Worm (Caenorhabditis elegans) whole organism, L1 larva: ENCODE results near the gene H10E21.5.
A peak's percentile ranks its signal among the peaks of the same experiment; 100 is the strongest.

Source experiments
- C16A3.4 ChIP-seq: fragments of 150-350 bp; optimal IDR thresholded peaks from 2 replicates; lab custom pipeline; 2014; ENCODE audit warnings: missing biosample characterization, missing genetic modification characterization
- C34B4.2 ChIP-seq: sonication (generic microtip); optimal IDR thresholded peaks from 2 replicates; lab custom pipeline; 2017; ENCODE audit warnings: mild to moderate bottlenecking, missing genetic modification characterization, missing compliant biosample characterization
- F16B12.6 ChIP-seq: fragments of 150-350 bp; optimal IDR thresholded peaks from 2 replicates; lab custom pipeline; 2014; ENCODE audit warnings: missing biosample characterization, missing genetic modification characterization
- Y116A8C.19 ChIP-seq: sonication (generic microtip); optimal IDR thresholded peaks from 2 replicates; lab custom pipeline; 2016; ENCODE audit warnings: missing compliant biosample characterization, missing genetic modification characterization, borderline replicate concordance
- alr-1 ChIP-seq: fragments of 200-800 bp; sonication (Bioruptor generic); optimal IDR thresholded peaks from 2 replicates; lab custom pipeline; 2018; ENCODE audit warnings: borderline replicate concordance, mild to moderate bottlenecking, missing genetic modification characterization, missing compliant biosample characterization
- aly-2 ChIP-seq: fragments of 150-350 bp; optimal IDR thresholded peaks from 2 replicates; lab custom pipeline; 2014; ENCODE audit warnings: missing biosample characterization, missing genetic modification characterization
- blmp-1 ChIP-seq: fragments of 150-350 bp; optimal IDR thresholded peaks from 2 replicates; lab custom pipeline; 2014; ENCODE audit warnings: missing biosample characterization, missing genetic modification characterization
- ceh-88 ChIP-seq: fragments of 200-800 bp; sonication (Bioruptor generic); IDR thresholded peaks from 2 replicates; pipeline ENCODE4 v1.3.6; 2022; ENCODE audit warnings: missing genetic modification characterization, missing compliant biosample characterization
- ces-1 ChIP-seq: fragments of 150-350 bp; optimal IDR thresholded peaks from 2 replicates; lab custom pipeline; 2014; ENCODE audit warnings: missing biosample characterization, missing genetic modification reagents, missing genetic modification characterization
- dpl-1 ChIP-seq, 3 experiments: fragments of 150-350 bp in 2 of 3; sonication (generic microtip) in 1 of 3; optimal IDR thresholded peaks; 2 replicates each; lab custom pipeline; 2014 to 2017; ENCODE audit warnings: missing biosample characterization in 3 of 3, missing genetic modification characterization in 3 of 3, missing genetic modification reagents in 3 of 3
- dsc-1 ChIP-seq: sonication (generic microtip); optimal IDR thresholded peaks from 2 replicates; lab custom pipeline; 2016; ENCODE audit warnings: mild to moderate bottlenecking, missing genetic modification characterization, missing compliant biosample characterization
- efl-1 ChIP-seq, 4 experiments: fragments of 150-350 bp; optimal IDR thresholded peaks in 3 of 4; peaks in 1 of 4; 1 replicate in 1 of 4; 2 replicates in 3 of 4; lab custom pipeline; 2014; ENCODE audit warnings: missing biosample characterization in 2 of 4, missing genetic modification characterization in 2 of 4, missing genetic modification reagents in 2 of 4
- efl-3 ChIP-seq: fragments of 200-800 bp; sonication (Bioruptor generic); optimal IDR thresholded peaks from 2 replicates; lab custom pipeline; 2018; ENCODE audit warnings: mild to moderate bottlenecking, missing genetic modification characterization, missing compliant biosample characterization
- egl-13 ChIP-seq: sonication (generic microtip); optimal IDR thresholded peaks from 2 replicates; lab custom pipeline; 2016; ENCODE audit warnings: missing genotype, missing genetic modification reagents, missing genetic modification characterization, missing compliant biosample characterization
- egl-27 ChIP-seq, 2 experiments: fragments of 150-350 bp in 1 of 2; sonication (generic microtip); optimal IDR thresholded peaks; 3 replicates each; lab custom pipeline; 2017 to 2018; ENCODE audit warnings: missing biosample characterization in 2 of 2, missing genetic modification characterization in 2 of 2, missing genetic modification reagents in 2 of 2
- elt-2 ChIP-seq: sonication (generic microtip); optimal IDR thresholded peaks from 2 replicates; lab custom pipeline; 2016; ENCODE audit warnings: missing genetic modification characterization, mild to moderate bottlenecking, inconsistent platforms, missing compliant biosample characterization, missing genetic modification reagents
- elt-3 ChIP-seq, 6 experiments: fragments of 150-350 bp in 1 of 6; sonication (generic microtip); optimal IDR thresholded peaks; 2 replicates each; lab custom pipeline; 2017 to 2018; ENCODE audit warnings: missing biosample characterization in 6 of 6, missing genetic modification characterization in 6 of 6, inconsistent platforms in 1 of 6
- ets-5 ChIP-seq: fragments of 200-800 bp; sonication (Bioruptor generic); IDR thresholded peaks from 2 replicates; pipeline ENCODE4 v1.3.6; 2022; ENCODE audit warnings: missing genetic modification characterization, missing compliant biosample characterization
- fkh-10 ChIP-seq: sonication (generic microtip); optimal IDR thresholded peaks from 2 replicates; lab custom pipeline; 2017; ENCODE audit warnings: missing biosample characterization, missing genetic modification reagents, missing genetic modification characterization
- fkh-4 ChIP-seq: sonication (generic microtip); optimal IDR thresholded peaks from 2 replicates; lab custom pipeline; 2016; ENCODE audit warnings: missing compliant biosample characterization, missing genetic modification characterization, borderline replicate concordance
- fkh-8 ChIP-seq: sonication (generic microtip); optimal IDR thresholded peaks from 2 replicates; lab custom pipeline; 2016; ENCODE audit warnings: mild to moderate bottlenecking, missing genetic modification characterization, missing compliant biosample characterization
- fos-1 ChIP-seq: fragments of 150-350 bp; optimal IDR thresholded peaks from 2 replicates; lab custom pipeline; 2014; ENCODE audit warnings: missing biosample characterization, missing genetic modification characterization
- hpl-2 ChIP-seq: fragments of 150-350 bp; optimal IDR thresholded peaks from 2 replicates; lab custom pipeline; 2014; ENCODE audit warnings: missing biosample characterization, missing genetic modification reagents, missing genetic modification characterization
- irx-1 ChIP-seq: sonication (generic microtip); optimal IDR thresholded peaks from 2 replicates; lab custom pipeline; 2016; ENCODE audit warnings: missing genetic modification characterization, missing compliant biosample characterization
- lin-14 ChIP-seq: fragments of 200-800 bp; sonication (Bioruptor generic); optimal IDR thresholded peaks from 2 replicates; lab custom pipeline; 2018; ENCODE audit warnings: mild to moderate bottlenecking, missing genetic modification characterization, moderate library complexity, missing compliant biosample characterization
- lsy-2 ChIP-seq, 2 experiments: fragments of 150-350 bp; optimal IDR thresholded peaks; 2 replicates each; lab custom pipeline; 2014; ENCODE audit warnings: missing biosample characterization in 2 of 2, missing genetic modification characterization in 2 of 2
- mdl-1 ChIP-seq, 2 experiments: fragments of 150-350 bp; optimal IDR thresholded peaks; 2 replicates each; lab custom pipeline; 2014 to 2017; ENCODE audit warnings: missing biosample characterization in 2 of 2, missing genetic modification characterization in 2 of 2, inconsistent platforms in 1 of 2
- mef-2 ChIP-seq: fragments of 150-350 bp; optimal IDR thresholded peaks from 2 replicates; lab custom pipeline; 2014; ENCODE audit warnings: missing biosample characterization, missing genetic modification characterization
- mep-1 ChIP-seq: fragments of 150-350 bp; optimal IDR thresholded peaks from 2 replicates; lab custom pipeline; 2014; ENCODE audit warnings: missing biosample characterization, missing genetic modification characterization
- nhr-11 ChIP-seq: fragments of 150-350 bp; optimal IDR thresholded peaks from 2 replicates; lab custom pipeline; 2014; ENCODE audit warnings: missing biosample characterization, missing genetic modification characterization
- nhr-47 ChIP-seq: sonication (generic microtip); optimal IDR thresholded peaks from 2 replicates; lab custom pipeline; 2016; ENCODE audit warnings: mild to moderate bottlenecking, missing genetic modification characterization, moderate library complexity, missing compliant biosample characterization
- nhr-71 ChIP-seq: sonication (generic microtip); optimal IDR thresholded peaks from 2 replicates; lab custom pipeline; 2016; ENCODE audit warnings: mild to moderate bottlenecking, missing genetic modification characterization, moderate library complexity, missing compliant biosample characterization
- nhr-76 ChIP-seq: sonication (generic microtip); optimal IDR thresholded peaks from 2 replicates; lab custom pipeline; 2017; ENCODE audit warnings: missing biosample characterization, missing genetic modification characterization
- nhr-77 ChIP-seq: fragments of 150-350 bp; optimal IDR thresholded peaks from 2 replicates; lab custom pipeline; 2014; ENCODE audit warnings: missing biosample characterization, missing genetic modification characterization
- nhr-85 ChIP-seq: sonication (generic microtip); peaks from one replicate; lab custom pipeline; 2016; ENCODE audit warnings: missing genetic modification characterization, inconsistent platforms, missing compliant biosample characterization
- nhr-90 ChIP-seq: sonication (generic microtip); optimal IDR thresholded peaks from 2 replicates; lab custom pipeline; 2016; ENCODE audit warnings: mild to moderate bottlenecking, missing genetic modification characterization, missing compliant biosample characterization; ENCODE audit not compliant: poor library complexity
- sox-4 ChIP-seq: sonication (generic microtip); optimal IDR thresholded peaks from 2 replicates; lab custom pipeline; 2016; ENCODE audit warnings: missing genetic modification characterization, missing compliant biosample characterization
- sup-37 ChIP-seq: fragments of 200-800 bp; sonication (Bioruptor generic); optimal IDR thresholded peaks from 2 replicates; lab custom pipeline; 2018; ENCODE audit warnings: mild to moderate bottlenecking, missing genetic modification characterization, missing compliant biosample characterization
- swsn-7 ChIP-seq: sonication (generic microtip); optimal IDR thresholded peaks from 2 replicates; lab custom pipeline; 2016; ENCODE audit warnings: missing genetic modification characterization, missing compliant biosample characterization
- tlp-1 ChIP-seq: fragments of 150-350 bp; optimal IDR thresholded peaks from 2 replicates; lab custom pipeline; 2014; ENCODE audit warnings: missing biosample characterization, missing genetic modification characterization
- unc-130 ChIP-seq: fragments of 150-350 bp; optimal IDR thresholded peaks from 2 replicates; lab custom pipeline; 2017; ENCODE audit warnings: missing biosample characterization, missing genetic modification characterization, inconsistent platforms
- unc-86 ChIP-seq: sonication (generic microtip); optimal IDR thresholded peaks from 2 replicates; lab custom pipeline; 2016; ENCODE audit warnings: missing genetic modification characterization, missing compliant biosample characterization
- vab-15 ChIP-seq: sonication (generic microtip); optimal IDR thresholded peaks from 2 replicates; lab custom pipeline; 2017; ENCODE audit warnings: missing genotype, mild to moderate bottlenecking, missing genetic modification characterization, missing compliant biosample characterization
- zip-4 ChIP-seq: fragments of 200-800 bp; sonication (Bioruptor generic); optimal IDR thresholded peaks from 2 replicates; lab custom pipeline; 2018; ENCODE audit warnings: mild to moderate bottlenecking, missing genetic modification characterization, moderate library complexity, missing compliant biosample characterization
- ztf-11 ChIP-seq, 2 experiments: sonication (generic microtip); optimal IDR thresholded peaks; 2 replicates each; lab custom pipeline; 2016 to 2017; ENCODE audit warnings: missing genetic modification characterization in 2 of 2, missing biosample characterization in 1 of 2, missing compliant biosample characterization in 1 of 2

Gene H10E21.5

ce11 chrIII:30399-30798 is 6.6 kb upstream of the H10E21.5 start (continued):
- TF ChIP-seq elt-2 (tag; lab: Kevin White, UChicago) (no peak), ceh-88 (GFP tag; lab: Robert Waterston, UW) (no peak), irx-1 (tag; lab: Kevin White, UChicago) (no peak), lin-14 (GFP tag; lab: Kevin White, UChicago) (peak; percentile 76), hpl-2 (no peak), mep-1 (tag; lab: Kevin White, UChicago) (peak; percentile 40), nhr-71 (peak; percentile 72), fos-1 (no peak), unc-86 (peak; percentile 71), ets-5 (GFP tag; lab: Robert Waterston, UW) (no peak), dpl-1 (GFP tag; optimal IDR thresholded peaks at IDR 0.05; lab: Kevin White, UChicago) (no peak), sup-37 (no peak), Y116A8C.19 (tag; lab: Kevin White, UChicago) (no peak), C16A3.4 (tag; lab: Kevin White, UChicago) (no peak), zip-4 (GFP tag; lab: Kevin White, UChicago) (no peak), nhr-90 (tag; lab: Kevin White, UChicago) (no peak), egl-27 (tag; optimal IDR thresholded peaks at IDR 0.05; lab: Kevin White, UChicago) (no peak), C34B4.2 (tag; lab: Kevin White, UChicago) (no peak), nhr-77 (tag; lab: Kevin White, UChicago) (no peak), mdl-1 (tag; optimal IDR thresholded peaks at IDR 0.05; lab: Kevin White, UChicago) (no peak), ztf-11 (tag; optimal IDR thresholded peaks at IDR 0.05; lab: Kevin White, UChicago) (no peak), elt-3 (tag; optimal IDR thresholded peaks at IDR 0.05; lab: Kevin White, UChicago) (no peak), ces-1 (GFP tag; lab: Kevin White, UChicago) (no peak), mef-2 (no peak), tlp-1 (tag; lab: Kevin White, UChicago) (no peak), egl-13 (tag; lab: Kevin White, UChicago) (peak; percentile 58), alr-1 (tag; lab: Kevin White, UChicago) (no peak), F16B12.6 (no peak), nhr-76 (no peak), sox-4 (tag; lab: Kevin White, UChicago) (peak; percentile 26), unc-130 (no peak), efl-1 (optimal IDR thresholded peaks at IDR 0.05; lab: Kevin White, UChicago) (no peak), efl-1 (GFP tag; optimal IDR thresholded peaks at IDR 0.05 in 1 of 2; lab: Kevin White, UChicago) (no peak), lsy-2 (tag; optimal IDR thresholded peaks at IDR 0.05; lab: Kevin White, UChicago) (peak; percentile 10 to 25), vab-15 (tag; lab: Kevin White, UChicago) (no peak), efl-3 (no peak), fkh-8 (tag; lab: Kevin White, UChicago) (peak; percentile 55)

ce11 chrIII:29626-30025 is 5.9 kb upstream of the H10E21.5 start:
- TF ChIP-seq sox-4 (tag; lab: Kevin White, UChicago) (peak; percentile 23), nhr-85 (tag; lab: Kevin White, UChicago) (no peak), mep-1 (tag; lab: Kevin White, UChicago) (peak; percentile 18), unc-86 (peak; percentile 68), aly-2 (tag; lab: Kevin White, UChicago) (no peak), egl-13 (tag; lab: Kevin White, UChicago) (peak; percentile 13), nhr-76 (no peak), nhr-11 (no peak), lin-14 (GFP tag; lab: Kevin White, UChicago) (peak; percentile 55), fos-1 (no peak), nhr-47 (tag; lab: Kevin White, UChicago) (peak; percentile 52), swsn-7 (tag; lab: Kevin White, UChicago) (peak; percentile 10), dsc-1 (tag; lab: Kevin White, UChicago) (peak; percentile 24), fkh-4 (tag; lab: Kevin White, UChicago) (no peak), fkh-10 (GFP tag; lab: Kevin White, UChicago) (no peak), blmp-1 (tag; lab: Kevin White, UChicago) (no peak), nhr-71 (peak; percentile 65), fkh-8 (tag; lab: Kevin White, UChicago) (peak; percentile 65)
